Worm (Caenorhabditis elegans) whole organism, young adult: ENCODE results near the gene ahsa-1.
A peak's percentile ranks its signal among the peaks of the same experiment; 100 is the strongest.

Experiments used
- B0261.1 ChIP-seq: sonication (generic microtip); optimal IDR thresholded peaks from 2 replicates; lab custom pipeline; 2016; ENCODE audit warnings: mild to moderate bottlenecking, missing genetic modification characterization, moderate library complexity, missing compliant biosample characterization
- B0336.3 ChIP-seq: fragments of 200-800 bp; sonication (Bioruptor generic); IDR thresholded peaks from 2 replicates; pipeline ENCODE4 v1.3.6; 2022; ENCODE audit warnings: missing genetic modification characterization, missing compliant biosample characterization
- C06A6.2 ChIP-seq: fragments of 200-800 bp; sonication (Bioruptor generic); conservative IDR thresholded peaks from 2 replicates; pipeline ENCODE4 v1.3.6; 2022; ENCODE audit warnings: missing genetic modification characterization, missing compliant biosample characterization
- C17E4.6 ChIP-seq: fragments of 200-800 bp; sonication (Bioruptor generic); IDR thresholded peaks from 2 replicates; pipeline ENCODE4 v1.3.6; 2022; ENCODE audit warnings: missing genetic modification reagents, missing genetic modification characterization, missing compliant biosample characterization
- F49E8.2 ChIP-seq: sonication (generic microtip); optimal IDR thresholded peaks from 3 replicates; lab custom pipeline; 2017; ENCODE audit warnings: missing genetic modification characterization, mild to moderate bottlenecking, missing compliant biosample characterization, antibody characterized with exemption, moderate library complexity; ENCODE audit not compliant: insufficient read depth
- Y56A3A.18 ChIP-seq: fragments of 200-800 bp; sonication (Bioruptor generic); IDR thresholded peaks from 2 replicates; pipeline ENCODE4 v1.3.6; 2022; ENCODE audit warnings: missing genetic modification reagents, missing genetic modification characterization, missing compliant biosample characterization
- attf-3 ChIP-seq: fragments of 200-800 bp; sonication (Bioruptor generic); conservative IDR thresholded peaks from 2 replicates; pipeline ENCODE4 v1.3.6; 2022; ENCODE audit warnings: missing genetic modification reagents, missing genetic modification characterization, missing compliant biosample characterization
- ccch-3 ChIP-seq: fragments of 200-800 bp; sonication (Bioruptor generic); optimal IDR thresholded peaks from 2 replicates; lab custom pipeline; 2018; ENCODE audit warnings: mild to moderate bottlenecking, missing genetic modification characterization, missing compliant biosample characterization
- ceh-40 ChIP-seq: fragments of 200-800 bp; sonication (Bioruptor generic); IDR thresholded peaks from 2 replicates; pipeline ENCODE4 v1.3.6; 2022; ENCODE audit warnings: missing genetic modification characterization, missing compliant biosample characterization
- chd-7 ChIP-seq: sonication (generic microtip); optimal IDR thresholded peaks from 2 replicates; lab custom pipeline; 2016; ENCODE audit warnings: mild to moderate bottlenecking, missing genetic modification characterization, moderate library complexity, missing compliant biosample characterization
- dox-1 ChIP-seq: fragments of 200-800 bp; sonication (Bioruptor generic); IDR thresholded peaks from 2 replicates; pipeline ENCODE4 v1.3.6; 2022; ENCODE audit warnings: missing genetic modification reagents, missing genetic modification characterization, missing compliant biosample characterization
- egl-44 ChIP-seq: fragments of 200-800 bp; sonication (Bioruptor generic); IDR thresholded peaks from 2 replicates; pipeline ENCODE4 v1.3.6; 2022; ENCODE audit warnings: missing genetic modification reagents, missing genetic modification characterization, missing compliant biosample characterization
- ekl-4 ChIP-seq: fragments of 200-800 bp; sonication (Bioruptor generic); IDR thresholded peaks from 2 replicates; pipeline ENCODE4 v1.3.6; 2022; ENCODE audit warnings: missing genetic modification reagents, missing genetic modification characterization, missing compliant biosample characterization
- hmg-1.2 ChIP-seq: fragments of 200-800 bp; sonication (Bioruptor generic); IDR thresholded peaks from 2 replicates; pipeline ENCODE4 v1.3.6; 2022; ENCODE audit warnings: missing genetic modification reagents, missing genetic modification characterization, missing compliant biosample characterization
- hsf-1 ChIP-seq: fragments of 200-800 bp; sonication (Bioruptor generic); IDR thresholded peaks from 2 replicates; pipeline ENCODE4 v1.3.6; 2022; ENCODE audit warnings: missing genetic modification reagents, missing genetic modification characterization, missing compliant biosample characterization
- lin-26 ChIP-seq: fragments of 200-800 bp; sonication (Bioruptor generic); IDR thresholded peaks from 2 replicates; pipeline ENCODE4 v1.3.6; 2022; ENCODE audit warnings: missing genetic modification reagents, missing genetic modification characterization, missing compliant biosample characterization
- lin-35 ChIP-seq, 3 experiments: fragments of 150-350 bp in 2 of 3; sonication (generic microtip) in 1 of 3; optimal IDR thresholded peaks; 2 replicates each; lab custom pipeline; 2014 to 2018; ENCODE audit warnings: missing biosample characterization in 3 of 3, missing genetic modification characterization in 3 of 3, missing genetic modification reagents in 3 of 3
- lin-54 ChIP-seq: fragments of 200-800 bp; sonication (Bioruptor generic); optimal IDR thresholded peaks from 2 replicates; lab custom pipeline; 2018; ENCODE audit warnings: mild to moderate bottlenecking, missing genetic modification characterization, missing compliant biosample characterization
- lsl-1 ChIP-seq: fragments of 200-800 bp; sonication (Bioruptor generic); optimal IDR thresholded peaks from 2 replicates; lab custom pipeline; 2018; ENCODE audit warnings: mild to moderate bottlenecking, missing genetic modification characterization, moderate library complexity, missing compliant biosample characterization
- madf-10 ChIP-seq: sonication (generic microtip); optimal IDR thresholded peaks from 2 replicates; lab custom pipeline; 2016; ENCODE audit warnings: mild to moderate bottlenecking, missing genetic modification characterization, missing compliant biosample characterization
- madf-6 ChIP-seq: fragments of 200-800 bp; sonication (Bioruptor generic); IDR thresholded peaks from 2 replicates; pipeline ENCODE4 v1.3.6; 2022; ENCODE audit warnings: missing genetic modification reagents, missing genetic modification characterization, missing compliant biosample characterization
- madf-8 ChIP-seq: fragments of 200-800 bp; sonication (Bioruptor generic); conservative IDR thresholded peaks from 2 replicates; pipeline ENCODE4 v1.3.6; 2022; ENCODE audit warnings: missing genetic modification reagents, missing genetic modification characterization, missing compliant biosample characterization
- nhr-120 ChIP-seq: fragments of 200-800 bp; sonication (Bioruptor generic); IDR thresholded peaks from 2 replicates; pipeline ENCODE4 v1.3.6; 2022; ENCODE audit warnings: missing genetic modification characterization, missing compliant biosample characterization
- pbrm-1 ChIP-seq: fragments of 200-800 bp; sonication (Bioruptor generic); IDR thresholded peaks from 2 replicates; pipeline ENCODE4 v1.3.6; 2022; ENCODE audit warnings: missing genetic modification reagents, missing genetic modification characterization, missing compliant biosample characterization
- repo-1 ChIP-seq: sonication (generic microtip); optimal IDR thresholded peaks from 2 replicates; lab custom pipeline; 2017; ENCODE audit warnings: mild to moderate bottlenecking, missing genetic modification characterization, missing compliant biosample characterization
- sdz-38 ChIP-seq: sonication (generic microtip); optimal IDR thresholded peaks from 2 replicates; lab custom pipeline; 2016; ENCODE audit warnings: missing genotype, missing genetic modification characterization, missing compliant biosample characterization
- snpc-3.4 ChIP-seq: sonication (generic microtip); optimal IDR thresholded peaks from 2 replicates; lab custom pipeline; 2017; ENCODE audit warnings: missing genetic modification characterization, mild to moderate bottlenecking, missing compliant biosample characterization, antibody characterized with exemption, moderate library complexity, missing genotype, missing genetic modification reagents
- unc-130 ChIP-seq: sonication (generic microtip); optimal IDR thresholded peaks from 2 replicates; lab custom pipeline; 2016; ENCODE audit warnings: missing genetic modification reagents, missing genetic modification characterization, missing compliant biosample characterization
- xnd-1 ChIP-seq: sonication (generic microtip); optimal IDR thresholded peaks from 2 replicates; lab custom pipeline; 2016; ENCODE audit warnings: missing genotype, missing genetic modification reagents, missing genetic modification characterization, missing compliant biosample characterization
- ztf-22 ChIP-seq: fragments of 200-800 bp; sonication (Bioruptor generic); optimal IDR thresholded peaks from 2 replicates; lab custom pipeline; 2018; ENCODE audit warnings: mild to moderate bottlenecking, missing genetic modification characterization, moderate library complexity, missing compliant biosample characterization
- ztf-26 ChIP-seq: sonication (generic microtip); optimal IDR thresholded peaks from 2 replicates; lab custom pipeline; 2017; ENCODE audit warnings: missing genetic modification characterization, missing compliant biosample characterization
- ztf-6 ChIP-seq: fragments of 200-800 bp; sonication (Bioruptor generic); IDR thresholded peaks from 2 replicates; pipeline ENCODE4 v1.3.6; 2022; ENCODE audit warnings: missing genetic modification reagents, missing genetic modification characterization, missing compliant biosample characterization

Gene ahsa-1

DNA sequence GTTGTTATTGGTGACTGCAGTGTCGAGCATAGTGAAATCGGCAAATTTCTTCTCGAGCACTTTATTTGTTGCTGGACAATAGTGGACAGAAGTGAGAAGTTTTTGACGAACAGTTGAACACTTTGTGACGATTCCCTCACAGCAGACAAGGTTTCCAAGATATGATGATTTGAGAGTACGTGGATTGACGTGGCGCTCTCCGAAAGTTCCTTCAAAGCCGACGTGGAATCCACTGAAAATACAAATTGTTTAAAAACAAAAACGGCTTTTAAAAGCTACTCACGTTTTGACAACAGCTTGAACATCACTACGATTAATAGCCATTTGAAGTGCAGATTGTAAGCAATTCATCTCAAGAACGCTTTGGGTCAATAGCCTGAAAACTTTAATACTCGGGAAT is 26.2 kb downstream of the ahsa-1 start:
- TF ChIP-seq lin-26 (GFP tag; lab: Robert Waterston, UW) (peak; percentile 60; the same call in 1 of the 2 replicates), ztf-26 (tag; lab: Kevin White, UChicago) (no peak)

DNA sequence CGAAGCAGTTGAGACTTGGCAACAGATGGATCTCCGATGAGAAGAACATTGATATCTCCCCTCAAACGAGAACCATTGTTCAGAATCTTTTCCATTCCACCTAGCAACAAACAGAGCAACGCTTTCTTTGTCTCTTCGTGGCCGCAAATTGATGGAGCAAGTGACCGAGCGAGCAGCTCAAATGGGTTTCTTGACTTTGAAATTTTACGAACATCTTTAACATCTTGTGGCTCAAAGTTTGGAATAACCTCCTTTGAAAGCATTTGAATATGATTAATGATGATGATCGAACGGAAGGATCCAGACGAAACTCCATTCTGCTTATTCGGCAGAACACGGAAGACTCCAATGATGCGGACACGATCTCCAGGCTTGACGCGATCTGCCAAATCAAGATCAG is 26.8 kb downstream of the ahsa-1 start:
- TF ChIP-seq dox-1 (GFP tag; lab: Robert Waterston, UW) (no peak; the same call in 1 of the 2 replicates), xnd-1 (tag; lab: Kevin White, UChicago) (no peak), ztf-6 (GFP tag; lab: Robert Waterston, UW) (no peak), ekl-4 (GFP tag; lab: Robert Waterston, UW) (no peak), Y56A3A.18 (GFP tag; lab: Robert Waterston, UW) (no peak), lsl-1 (GFP tag; lab: Kevin White, UChicago) (no peak), attf-3 (GFP tag; lab: Robert Waterston, UW) (no peak), ztf-22 (GFP tag; lab: Kevin White, UChicago) (no peak), sdz-38 (tag; lab: Kevin White, UChicago) (no peak), repo-1 (tag; lab: Kevin White, UChicago) (no peak), lin-26 (GFP tag; lab: Robert Waterston, UW) (no peak), egl-44 (no peak), pbrm-1 (GFP tag; lab: Robert Waterston, UW) (no peak), madf-10 (tag; lab: Kevin White, UChicago) (no peak), ccch-3 (GFP tag; lab: Kevin White, UChicago) (no peak), nhr-120 (GFP tag; lab: Robert Waterston, UW) (no peak), lin-35 (GFP tag; optimal IDR thresholded peaks at IDR 0.05; lab: Kevin White, UChicago) (no peak), snpc-3.4 (tag; lab: Kevin White, UChicago) (no peak)

ce11 chrV:15057724-15058123 is 27.5 kb downstream of the ahsa-1 start:
- TF ChIP-seq ceh-40: no peak
- TF ChIP-seq, all 124 proteins: peak for 0

DNA sequence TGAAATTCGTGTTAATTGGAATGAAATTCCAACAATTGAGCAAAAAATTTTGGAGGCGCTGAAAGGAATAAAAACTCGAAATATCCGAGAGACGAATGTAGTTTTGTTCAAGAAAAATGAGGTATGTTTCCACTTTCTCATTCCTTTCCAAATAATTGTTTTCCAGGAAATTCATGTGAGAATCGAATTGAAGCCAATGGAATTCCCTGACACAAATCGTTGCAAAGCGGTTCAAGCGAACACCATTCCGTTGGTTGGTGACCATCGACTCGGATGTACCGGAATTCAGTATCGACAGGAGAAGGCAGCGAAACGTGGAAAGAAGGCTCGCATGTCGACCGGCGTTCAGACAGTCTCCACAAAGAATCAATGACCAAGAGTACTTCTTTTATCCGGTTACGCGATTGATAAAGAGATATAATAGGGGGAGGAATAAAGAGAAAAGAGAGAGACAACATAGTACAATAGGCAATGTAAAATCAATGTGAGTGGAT is 28.8 kb downstream of the ahsa-1 start:
- TF ChIP-seq lin-54 (GFP tag; lab: Kevin White, UChicago) (peak; percentile 12), F49E8.2 (tag; lab: Kevin White, UChicago) (no peak), hsf-1 (GFP tag; lab: Robert Waterston, UW) (0 out of 2 replicates have a peak, but pooled peaks have one; percentile 53), unc-130 (GFP tag; lab: Kevin White, UChicago) (no peak), C17E4.6 (GFP tag; lab: Robert Waterston, UW) (no peak), B0261.1 (tag; lab: Kevin White, UChicago) (no peak), nhr-120 (GFP tag; lab: Robert Waterston, UW) (no peak), hmg-1.2 (GFP tag; lab: Robert Waterston, UW) (no peak), madf-8 (GFP tag; lab: Robert Waterston, UW) (no peak), dox-1 (GFP tag; lab: Robert Waterston, UW) (no peak), chd-7 (tag; lab: Kevin White, UChicago) (peak; percentile 25), lin-26 (GFP tag; lab: Robert Waterston, UW) (peak; percentile 76), madf-6 (GFP tag; lab: Robert Waterston, UW) (peak; percentile 59), C06A6.2 (GFP tag; lab: Robert Waterston, UW) (no peak), B0336.3 (GFP tag; lab: Robert Waterston, UW) (peak; percentile 61)
